Worm (Caenorhabditis elegans) whole organism, L2 larva: Measurements from ENCODE around the gene F01G12.18.

ENCODE experiments used
- C34F6.9 ChIP-seq: fragments of 150-350 bp; optimal IDR thresholded peaks from 2 replicates; lab custom pipeline; 2014; ENCODE audit warnings: missing biosample characterization, missing genetic modification characterization
- F13H6.1 ChIP-seq: sonication (generic microtip); optimal IDR thresholded peaks from 2 replicates; lab custom pipeline; 2016; ENCODE audit warnings: missing genetic modification characterization, missing compliant biosample characterization
- R02D3.7 ChIP-seq: fragments of 150-350 bp; optimal IDR thresholded peaks from 2 replicates; lab custom pipeline; 2014; ENCODE audit warnings: missing biosample characterization, missing genetic modification characterization
- Y55F3AM.14 ChIP-seq: fragments of 200-800 bp; sonication (Bioruptor generic); optimal IDR thresholded peaks from 2 replicates; lab custom pipeline; 2018; ENCODE audit warnings: mild to moderate bottlenecking, missing genetic modification characterization, missing compliant biosample characterization
- ZK546.5 ChIP-seq: sonication (generic microtip); optimal IDR thresholded peaks from 2 replicates; lab custom pipeline; 2017; ENCODE audit warnings: missing biosample characterization, missing genetic modification characterization
- alr-1 ChIP-seq: fragments of 150-350 bp; optimal IDR thresholded peaks from 2 replicates; lab custom pipeline; 2014; ENCODE audit warnings: missing biosample characterization, missing genetic modification characterization
- aly-2 ChIP-seq: fragments of 150-350 bp; optimal IDR thresholded peaks from 2 replicates; lab custom pipeline; 2014; ENCODE audit warnings: missing biosample characterization, missing genetic modification characterization
- blmp-1 ChIP-seq: sonication (generic microtip); optimal IDR thresholded peaks from 2 replicates; lab custom pipeline; 2017; ENCODE audit warnings: missing genetic modification characterization, mild to moderate bottlenecking, missing compliant biosample characterization, antibody characterized with exemption, moderate library complexity; ENCODE audit not compliant: insufficient read depth
- ceh-16 ChIP-seq: fragments of 150-350 bp; optimal IDR thresholded peaks from 2 replicates; lab custom pipeline; 2014; ENCODE audit warnings: missing biosample characterization, missing genetic modification characterization
- crh-2 ChIP-seq: sonication (generic microtip); optimal IDR thresholded peaks from 2 replicates; lab custom pipeline; 2017; ENCODE audit warnings: missing biosample characterization, missing genetic modification characterization
- dmd-4 ChIP-seq: sonication (generic microtip); optimal IDR thresholded peaks from 2 replicates; lab custom pipeline; 2017; ENCODE audit warnings: missing biosample characterization, missing genetic modification characterization
- egl-27 ChIP-seq: sonication (generic microtip); optimal IDR thresholded peaks from 3 replicates; lab custom pipeline; 2017; ENCODE audit warnings: missing biosample characterization, missing genetic modification reagents, missing genetic modification characterization
- elt-1 ChIP-seq: fragments of 150-350 bp; optimal IDR thresholded peaks from 2 replicates; lab custom pipeline; 2014; ENCODE audit warnings: missing biosample characterization, missing genetic modification characterization
- fos-1 ChIP-seq: fragments of 150-350 bp; optimal IDR thresholded peaks from 2 replicates; lab custom pipeline; 2014; ENCODE audit warnings: missing biosample characterization, missing genetic modification characterization
- gmeb-1 ChIP-seq: fragments of 150-350 bp; optimal IDR thresholded peaks from 2 replicates; lab custom pipeline; 2014; ENCODE audit warnings: missing biosample characterization, missing genetic modification characterization
- mbf-1 ChIP-seq: sonication (generic microtip); optimal IDR thresholded peaks from 2 replicates; lab custom pipeline; 2017; ENCODE audit warnings: missing biosample characterization, missing genetic modification characterization
- mdl-1 ChIP-seq, 2 experiments: fragments of 150-350 bp in 1 of 2; sonication (generic microtip) in 1 of 2; optimal IDR thresholded peaks; 2 replicates each; lab custom pipeline; 2017; ENCODE audit warnings: missing biosample characterization in 2 of 2, missing genetic modification characterization in 2 of 2
- nhr-10 ChIP-seq: sonication (generic microtip); optimal IDR thresholded peaks from 2 replicates; lab custom pipeline; 2017; ENCODE audit warnings: missing biosample characterization, missing genetic modification characterization
- nhr-11 ChIP-seq: fragments of 150-350 bp; optimal IDR thresholded peaks from 2 replicates; lab custom pipeline; 2014; ENCODE audit warnings: missing biosample characterization, missing genetic modification characterization
- nhr-12 ChIP-seq: fragments of 150-350 bp; optimal IDR thresholded peaks from 2 replicates; lab custom pipeline; 2014; ENCODE audit warnings: missing biosample characterization, missing genetic modification characterization
- nhr-129 ChIP-seq: fragments of 150-350 bp; optimal IDR thresholded peaks from 2 replicates; lab custom pipeline; 2014; ENCODE audit warnings: missing biosample characterization, missing genetic modification characterization
- nhr-21 ChIP-seq: fragments of 150-350 bp; optimal IDR thresholded peaks from 2 replicates; lab custom pipeline; 2014; ENCODE audit warnings: missing biosample characterization, missing genetic modification characterization
- nhr-23 ChIP-seq: fragments of 150-350 bp; optimal IDR thresholded peaks from 2 replicates; lab custom pipeline; 2014; ENCODE audit warnings: missing biosample characterization, missing genetic modification reagents, missing genetic modification characterization
- nhr-237 ChIP-seq: fragments of 150-350 bp; optimal IDR thresholded peaks from 2 replicates; lab custom pipeline; 2014; ENCODE audit warnings: missing biosample characterization, missing genetic modification characterization
- nhr-25 ChIP-seq: fragments of 150-350 bp; sonication (generic microtip); optimal IDR thresholded peaks from 3 replicates; lab custom pipeline; 2014; ENCODE audit warnings: missing biosample characterization, missing genetic modification characterization
- nhr-77 ChIP-seq: fragments of 150-350 bp; optimal IDR thresholded peaks from 2 replicates; lab custom pipeline; 2014; ENCODE audit warnings: missing biosample characterization, missing genetic modification characterization
- peb-1 ChIP-seq: fragments of 150-350 bp; optimal IDR thresholded peaks from 2 replicates; lab custom pipeline; 2014; ENCODE audit warnings: missing biosample characterization, missing genetic modification characterization
- sma-3 ChIP-seq: sonication (generic microtip); optimal IDR thresholded peaks from 2 replicates; lab custom pipeline; 2016; ENCODE audit warnings: missing genetic modification reagents, missing genetic modification characterization, missing compliant biosample characterization
- sma-9 ChIP-seq, 2 experiments: fragments of 150-350 bp in 1 of 2; sonication (generic microtip) in 1 of 2; optimal IDR thresholded peaks; 2 replicates each; lab custom pipeline; 2014 to 2016; ENCODE audit warnings: missing genetic modification characterization in 2 of 2, mild to moderate bottlenecking in 1 of 2, missing biosample characterization in 1 of 2, missing compliant biosample characterization in 1 of 2, missing genetic modification reagents in 1 of 2, moderate library complexity in 1 of 2
- snpc-4 ChIP-seq: fragments of 150-350 bp; optimal IDR thresholded peaks from 2 replicates; lab custom pipeline; 2014; ENCODE audit warnings: missing biosample characterization, missing genetic modification characterization
- unc-39 ChIP-seq: fragments of 150-350 bp; optimal IDR thresholded peaks from 2 replicates; lab custom pipeline; 2014; ENCODE audit warnings: missing biosample characterization, missing genetic modification characterization
- unc-55 ChIP-seq: fragments of 150-350 bp; sonication (generic microtip); optimal IDR thresholded peaks from 3 replicates; lab custom pipeline; 2014; ENCODE audit warnings: missing biosample characterization, missing genetic modification reagents, missing genetic modification characterization
- unc-62 ChIP-seq: fragments of 150-350 bp; optimal IDR thresholded peaks from 2 replicates; lab custom pipeline; 2014; ENCODE audit warnings: missing biosample characterization, missing genetic modification reagents, missing genetic modification characterization
- ztf-1 ChIP-seq: fragments of 200-800 bp; sonication (Bioruptor generic); conservative IDR thresholded peaks from 2 replicates; pipeline ENCODE4 v1.3.6; 2022; ENCODE audit warnings: missing genetic modification characterization, missing compliant biosample characterization
- ztf-4 ChIP-seq: fragments of 150-350 bp; optimal IDR thresholded peaks from 2 replicates; lab custom pipeline; 2014; ENCODE audit warnings: missing biosample characterization, missing genetic modification characterization

Gene F01G12.18

DNA sequence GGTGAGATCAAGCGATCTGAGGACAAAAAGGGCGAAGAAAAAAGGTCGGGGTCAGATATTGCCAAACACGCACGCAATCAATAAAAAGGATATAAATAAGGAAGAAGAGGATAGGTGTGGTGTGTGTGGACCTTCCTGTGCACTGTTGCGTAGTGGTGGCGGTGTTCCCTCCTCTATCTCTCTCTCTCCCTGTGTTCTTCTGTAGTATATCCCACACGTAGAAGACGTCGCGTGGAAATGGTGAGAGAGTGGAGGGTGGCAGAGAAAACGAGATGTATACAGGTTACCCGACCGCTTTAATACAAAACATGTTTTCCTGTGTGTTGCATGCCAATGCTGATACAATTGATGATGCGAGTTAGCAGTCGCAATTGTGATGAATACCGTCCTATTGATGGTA lies 16.3 kb upstream of the F01G12.18 start:
- peak; percentile 21 for TF ChIP-seq nhr-25 (tag; lab: Kevin White, UChicago)
- no peak for TF ChIP-seq ztf-4 (tag; lab: Kevin White, UChicago)
- peak; percentile 33 for TF ChIP-seq sma-9 (GFP tag; optimal IDR thresholded peaks at IDR 0.05; lab: Kevin White, UChicago)
- no peak for TF ChIP-seq sma-9 (tag; optimal IDR thresholded peaks at IDR 0.05; lab: Kevin White, UChicago)
- peak; percentile 46 for TF ChIP-seq sma-3
- TF ChIP-seq nhr-21 = peak; percentile 14
- TF ChIP-seq mbf-1 (tag; lab: Kevin White, UChicago) = no peak
- peak in 1 of 2 experiments; percentile 31 for TF ChIP-seq mdl-1 (tag; optimal IDR thresholded peaks at IDR 0.05; lab: Kevin White, UChicago)

DNA sequence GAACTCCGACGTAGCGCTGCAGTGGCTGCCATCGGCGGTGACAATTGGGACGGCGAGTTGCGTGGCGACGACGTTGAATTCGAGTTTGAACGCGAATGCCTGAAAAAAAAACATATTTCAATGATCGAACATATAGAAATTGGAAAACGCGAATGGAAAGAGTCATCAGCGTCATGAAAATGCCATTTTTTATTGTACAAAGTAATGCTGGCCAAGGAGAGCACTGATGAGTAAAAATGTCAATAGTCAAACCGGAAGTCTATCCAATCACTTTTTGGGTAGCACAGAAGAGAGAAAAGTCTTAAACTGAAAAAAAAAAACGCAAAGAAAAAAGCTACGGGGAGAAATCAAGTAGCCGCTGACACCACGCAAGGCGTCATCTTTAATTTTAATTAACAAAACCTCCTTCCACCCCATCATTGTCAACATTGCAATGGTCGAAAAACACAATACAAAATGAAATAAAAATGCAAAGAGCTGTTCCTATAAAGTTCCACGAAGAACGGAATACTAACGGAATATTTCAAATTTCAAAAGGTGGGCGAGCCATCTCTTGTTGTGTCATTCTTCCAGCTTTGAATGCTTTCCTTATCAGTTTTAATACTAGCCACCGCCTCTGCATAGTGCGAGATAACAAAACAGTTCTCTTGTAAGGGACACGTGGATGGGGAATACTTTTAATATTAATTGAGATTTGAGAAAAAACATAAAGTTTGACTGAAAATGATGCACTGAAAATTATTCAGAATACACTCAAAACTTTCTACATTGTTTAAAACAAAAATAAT lies 15.1 kb upstream of the F01G12.18 start:
- no peak for TF ChIP-seq nhr-12 (tag; lab: Kevin White, UChicago)
- no peak for TF ChIP-seq unc-62 (GFP tag; lab: Kevin White, UChicago)
- TF ChIP-seq nhr-10 = no peak
- TF ChIP-seq fos-1 (tag; lab: Kevin White, UChicago) = peak; percentile 42
- no peak for TF ChIP-seq ztf-1 (GFP tag; lab: Robert Waterston, UW)
- TF ChIP-seq nhr-129 (tag; lab: Kevin White, UChicago) = no peak
- no peak for TF ChIP-seq alr-1 (tag; lab: Kevin White, UChicago)
- peak; percentile 5 for TF ChIP-seq crh-2 (tag; lab: Kevin White, UChicago)

DNA sequence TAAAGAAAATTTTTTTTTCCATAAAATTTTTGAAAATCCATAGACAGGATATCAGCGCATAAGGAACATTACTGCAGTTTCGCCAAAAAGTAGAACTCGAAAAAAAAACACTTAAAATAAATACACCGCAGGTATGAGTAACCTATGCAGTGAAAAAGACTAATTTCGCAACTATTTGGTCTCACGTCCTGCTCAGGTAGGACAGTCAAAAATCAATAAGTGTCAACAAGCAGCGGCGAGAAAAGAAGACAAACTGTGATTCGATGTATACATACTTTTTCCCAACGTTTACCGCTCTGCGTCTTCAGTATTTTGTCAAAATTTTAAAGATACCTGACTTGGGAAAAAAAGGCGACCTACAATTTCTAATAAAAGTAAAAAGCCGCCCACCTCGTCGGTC lies 13.7 kb upstream of the F01G12.18 start:
- TF ChIP-seq unc-62 (GFP tag; lab: Kevin White, UChicago) = no peak
- no peak for TF ChIP-seq elt-1
- TF ChIP-seq crh-2 (tag; lab: Kevin White, UChicago) = no peak
- TF ChIP-seq ZK546.5 = no peak
- no peak for TF ChIP-seq nhr-11 (tag; lab: Kevin White, UChicago)
- TF ChIP-seq Y55F3AM.14 (GFP tag; lab: Kevin White, UChicago) = no peak
- no peak for TF ChIP-seq ztf-4 (tag; lab: Kevin White, UChicago)
- no peak for TF ChIP-seq C34F6.9 (tag; lab: Kevin White, UChicago)
- TF ChIP-seq blmp-1 (tag; lab: Kevin White, UChicago) = no peak
- no peak for TF ChIP-seq aly-2 (tag; lab: Kevin White, UChicago)
- TF ChIP-seq snpc-4 (tag; lab: Kevin White, UChicago) = no peak
- TF ChIP-seq F13H6.1 (tag; lab: Kevin White, UChicago) = no peak
- no peak for TF ChIP-seq dmd-4
- no peak for TF ChIP-seq nhr-129 (tag; lab: Kevin White, UChicago)
- no peak for TF ChIP-seq ztf-1 (GFP tag; lab: Robert Waterston, UW)
- no peak for TF ChIP-seq nhr-237 (tag; lab: Kevin White, UChicago)
- TF ChIP-seq nhr-23 (tag; lab: Kevin White, UChicago) = no peak
- TF ChIP-seq unc-39 (tag; lab: Kevin White, UChicago) = no peak
- TF ChIP-seq mbf-1 (tag; lab: Kevin White, UChicago) = no peak
- TF ChIP-seq, all 48 proteins: peak for 0

DNA sequence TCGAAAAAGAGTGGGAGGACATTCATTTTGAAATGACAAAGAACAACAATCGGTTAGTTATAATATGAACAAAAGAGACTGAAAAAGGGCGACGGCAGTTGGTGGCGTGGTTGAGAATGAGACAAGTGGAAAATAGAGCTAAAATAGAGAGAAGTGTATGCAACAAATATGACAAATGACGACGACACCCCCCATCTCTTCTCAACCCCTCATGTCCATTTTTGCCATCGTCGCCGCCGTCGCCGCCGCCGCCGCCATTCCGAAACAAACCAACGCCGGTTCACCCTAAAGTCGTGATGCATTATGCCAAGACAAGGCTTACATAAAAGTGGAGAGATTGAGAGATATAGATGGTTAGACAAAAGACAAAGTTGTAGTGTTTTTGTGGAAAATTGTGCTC lies 10.9 kb upstream of the F01G12.18 start:
- TF ChIP-seq unc-55 (GFP tag; lab: Kevin White, UChicago) (peak; percentile 54), nhr-129 (tag; lab: Kevin White, UChicago) (no peak)

DNA sequence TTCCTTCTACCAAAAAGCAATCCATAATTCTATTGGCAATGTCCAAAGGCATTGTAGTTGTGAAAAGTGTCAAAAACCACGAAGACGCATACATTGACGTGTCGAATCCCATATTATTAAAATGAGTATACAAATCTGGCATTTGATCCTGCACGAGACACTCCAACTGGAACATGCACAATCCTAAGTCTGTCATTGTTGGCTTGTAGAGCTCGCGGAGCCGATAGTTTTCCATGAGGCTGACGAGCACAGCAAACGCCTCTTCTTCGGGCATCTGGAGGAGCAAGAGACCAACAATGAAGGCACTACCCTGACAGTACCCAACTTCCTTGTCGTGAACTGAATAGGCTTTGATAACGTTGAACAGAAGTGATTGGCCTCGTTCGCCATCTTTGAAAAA lies 8.4 kb upstream of the F01G12.18 start:
- TF ChIP-seq Y55F3AM.14 (GFP tag; lab: Kevin White, UChicago) = no peak
- TF ChIP-seq mbf-1 (tag; lab: Kevin White, UChicago) = no peak
- TF ChIP-seq ceh-16 (tag; lab: Kevin White, UChicago) = no peak
- TF ChIP-seq nhr-77 (tag; lab: Kevin White, UChicago) = no peak
- no peak for TF ChIP-seq elt-1
- no peak for TF ChIP-seq unc-55 (GFP tag; lab: Kevin White, UChicago)
- no peak for TF ChIP-seq peb-1 (tag; lab: Kevin White, UChicago)
- no peak for TF ChIP-seq nhr-21
- no peak for TF ChIP-seq ztf-1 (GFP tag; lab: Robert Waterston, UW)
- no peak for TF ChIP-seq R02D3.7 (tag; lab: Kevin White, UChicago)
- TF ChIP-seq aly-2 (tag; lab: Kevin White, UChicago) = no peak
- no peak for TF ChIP-seq sma-3
- TF ChIP-seq nhr-12 (tag; lab: Kevin White, UChicago) = no peak
- no peak for TF ChIP-seq egl-27 (tag; lab: Kevin White, UChicago)
- TF ChIP-seq snpc-4 (tag; lab: Kevin White, UChicago) = no peak
- no peak for TF ChIP-seq crh-2 (tag; lab: Kevin White, UChicago)
- no peak for TF ChIP-seq alr-1 (tag; lab: Kevin White, UChicago)
- no peak for TF ChIP-seq nhr-237 (tag; lab: Kevin White, UChicago)
- no peak for TF ChIP-seq gmeb-1 (tag; lab: Kevin White, UChicago)
- no peak for TF ChIP-seq ztf-4 (tag; lab: Kevin White, UChicago)
